Fruit fly (Drosophila melanogaster) whole organism, embryonic: ENCODE data around the gene Vsx1.

Experiments
- B-H2 ChIP-seq: fragments of 200-800 bp; sonication (Bioruptor generic); optimal IDR thresholded peaks from 2 replicates; lab custom pipeline; 2018; ENCODE audit warnings: missing biosample characterization, mild to moderate bottlenecking, missing genetic modification characterization
- Bteb2 ChIP-seq: fragments of 200-800 bp; sonication (Bioruptor generic); optimal IDR thresholded peaks from 2 replicates; lab custom pipeline; 2016; ENCODE audit warnings: missing biosample characterization, missing genetic modification characterization
- CG10462 ChIP-seq: fragments of 200-800 bp; sonication (Bioruptor generic); optimal IDR thresholded peaks from 2 replicates; lab custom pipeline; 2016; ENCODE audit warnings: missing biosample characterization, missing genetic modification characterization
- CG10979 ChIP-seq: fragments of 200-800 bp; sonication (Bioruptor generic); optimal IDR thresholded peaks from 2 replicates; lab custom pipeline; 2018; ENCODE audit warnings: missing biosample characterization, mild to moderate bottlenecking, missing genetic modification characterization, moderate library complexity
- CG12299 ChIP-seq: fragments of 200-800 bp; sonication (Bioruptor generic); optimal IDR thresholded peaks from 2 replicates; lab custom pipeline; 2018; ENCODE audit warnings: missing biosample characterization, mild to moderate bottlenecking, missing genetic modification characterization
- CG17385 ChIP-seq: fragments of 200-800 bp; sonication (Bioruptor generic); optimal IDR thresholded peaks from 3 replicates; lab custom pipeline; 2018; ENCODE audit warnings: missing biosample characterization, mild to moderate bottlenecking, missing genetic modification characterization
- CG17802 ChIP-seq: fragments of 200-800 bp; sonication (Bioruptor generic); optimal IDR thresholded peaks from 2 replicates; lab custom pipeline; 2018; ENCODE audit warnings: missing biosample characterization, mild to moderate bottlenecking, missing genetic modification characterization, moderate library complexity
- CG18476 ChIP-seq: fragments of 200-800 bp; sonication (Bioruptor generic); optimal IDR thresholded peaks from 2 replicates; lab custom pipeline; 2016; ENCODE audit warnings: missing biosample characterization, mild to moderate bottlenecking, missing genetic modification characterization
- CG18599 ChIP-seq: fragments of 200-800 bp; sonication (Bioruptor generic); optimal IDR thresholded peaks from 3 replicates; lab custom pipeline; 2017; ENCODE audit warnings: missing biosample characterization, missing genetic modification characterization, mild to moderate bottlenecking, moderate library complexity, missing genetic modification reagents
- CG2875 ChIP-seq: fragments of 200-800 bp; sonication (Bioruptor generic); optimal IDR thresholded peaks from 2 replicates; lab custom pipeline; 2017; ENCODE audit warnings: missing biosample characterization, mild to moderate bottlenecking, missing genetic modification characterization, missing genetic modification reagents
- CG33557 ChIP-seq: fragments of 200-800 bp; sonication (Bioruptor generic); optimal IDR thresholded peaks from 2 replicates; lab custom pipeline; 2019; ENCODE audit warnings: missing biosample characterization, mild to moderate bottlenecking, missing genetic modification characterization, moderate library complexity
- CG3407 ChIP-seq: fragments of 200-800 bp; sonication (Bioruptor generic); optimal IDR thresholded peaks from 2 replicates; lab custom pipeline; 2018; ENCODE audit warnings: missing biosample characterization, mild to moderate bottlenecking, missing genetic modification characterization
- CG4820 ChIP-seq: fragments of 200-800 bp; sonication (Bioruptor generic); optimal IDR thresholded peaks from 3 replicates; lab custom pipeline; 2016; ENCODE audit warnings: missing biosample characterization, missing genetic modification characterization
- CG9609 ChIP-seq: fragments of 200-800 bp; sonication (Bioruptor generic); optimal IDR thresholded peaks from 3 replicates; lab custom pipeline; 2016; ENCODE audit warnings: missing biosample characterization, missing genetic modification characterization
- CHES-1-like ChIP-seq: fragments of 200-800 bp; sonication (Bioruptor generic); optimal IDR thresholded peaks from 2 replicates; lab custom pipeline; 2016; ENCODE audit warnings: missing biosample characterization, missing genetic modification characterization
- Dip3 ChIP-seq: fragments of 200-800 bp; sonication (Bioruptor generic); optimal IDR thresholded peaks from 3 replicates; lab custom pipeline; 2016; ENCODE audit warnings: missing biosample characterization, missing genetic modification characterization
- Ets65A ChIP-seq: fragments of 200-800 bp; sonication (Bioruptor generic); peaks from one replicate; lab custom pipeline; 2016; ENCODE audit warnings: missing biosample characterization, missing genetic modification characterization
- Ets97D ChIP-seq: fragments of 200-800 bp; sonication (Bioruptor generic); optimal IDR thresholded peaks from 3 replicates; lab custom pipeline; 2016; ENCODE audit warnings: missing biosample characterization, missing genetic modification characterization
- Hmx ChIP-seq: fragments of 200-800 bp; sonication (Bioruptor generic); optimal IDR thresholded peaks from 2 replicates; lab custom pipeline; 2016; ENCODE audit warnings: missing biosample characterization, missing genetic modification characterization
- Hr39 ChIP-seq: fragments of >200 bp; optimal IDR thresholded peaks from 2 replicates; lab custom pipeline; 2017
- Hr51 ChIP-seq, 2 experiments: fragments of 200-800 bp; sonication (Bioruptor generic); optimal IDR thresholded peaks; 2 replicates in 1 of 2; 3 replicates in 1 of 2; lab custom pipeline; 2016 to 2018; ENCODE audit warnings: missing biosample characterization in 2 of 2, missing genetic modification characterization in 2 of 2, mild to moderate bottlenecking in 1 of 2, moderate library complexity in 1 of 2
- Med ChIP-seq: fragments of 200-800 bp; sonication (Bioruptor generic); peaks from one replicate; lab custom pipeline; 2016; ENCODE audit warnings: missing biosample characterization, missing genetic modification characterization, mild to moderate bottlenecking, inconsistent platforms, moderate library complexity
- Mrtf ChIP-seq: fragments of 200-800 bp; sonication (Bioruptor generic); IDR thresholded peaks from 3 replicates; pipeline ENCODE4 v1.3.6; 2022; ENCODE audit warnings: missing biosample characterization, missing genetic modification characterization
- NC2β ChIP-seq: fragments of 200-800 bp; sonication (Bioruptor generic); optimal IDR thresholded peaks from 2 replicates; lab custom pipeline; 2016; ENCODE audit warnings: missing biosample characterization, missing genetic modification characterization
- Nf-YB ChIP-seq: fragments of 200-800 bp; sonication (Bioruptor generic); optimal IDR thresholded peaks from 3 replicates; lab custom pipeline; 2019; ENCODE audit warnings: missing biosample characterization, mild to moderate bottlenecking, missing genetic modification characterization, moderate library complexity
- Oaz ChIP-seq: fragments of 200-800 bp; sonication (Bioruptor generic); IDR thresholded peaks from 2 replicates; pipeline ENCODE4 v1.3.6; 2022; ENCODE audit warnings: missing biosample characterization, missing genetic modification characterization
- Optix ChIP-seq: fragments of 200-800 bp; sonication (Bioruptor generic); IDR thresholded peaks from 3 replicates; pipeline ENCODE4 v1.3.6; 2022; ENCODE audit warnings: missing biosample characterization, missing genetic modification characterization
- Pdp1 ChIP-seq, 2 experiments: fragments of 200-800 bp; sonication (Bioruptor generic); optimal IDR thresholded peaks; 3 replicates each; lab custom pipeline; 2016; ENCODE audit warnings: missing biosample characterization in 2 of 2, missing genetic modification characterization in 2 of 2, mild to moderate bottlenecking in 1 of 2, moderate library complexity in 1 of 2
- Poxn ChIP-seq: fragments of 200-800 bp; sonication (Bioruptor generic); IDR thresholded peaks from 2 replicates; pipeline ENCODE4 v1.3.6; 2022; ENCODE audit warnings: missing biosample characterization, missing genetic modification characterization
- YL-1 ChIP-seq: fragments of 200-800 bp; sonication (Bioruptor generic); optimal IDR thresholded peaks from 3 replicates; lab custom pipeline; 2017; ENCODE audit warnings: missing biosample characterization, mild to moderate bottlenecking, missing genetic modification characterization
- ab ChIP-seq: fragments of 200-800 bp; sonication (Bioruptor generic); optimal IDR thresholded peaks from 2 replicates; lab custom pipeline; 2016; ENCODE audit warnings: missing biosample characterization, missing genetic modification characterization
- bcd ChIP-seq: fragments of 200-800 bp; sonication (Bioruptor generic); optimal IDR thresholded peaks from 2 replicates; lab custom pipeline; 2017; ENCODE audit warnings: missing biosample characterization, mild to moderate bottlenecking, missing genetic modification characterization
- br ChIP-seq: fragments of >200 bp; optimal IDR thresholded peaks from 2 replicates; lab custom pipeline; 2017
- cas ChIP-seq: fragments of 200-800 bp; sonication (Bioruptor generic); IDR thresholded peaks from 2 replicates; pipeline ENCODE4 v1.3.6; 2022; ENCODE audit warnings: missing biosample characterization, missing genetic modification characterization
- chm ChIP-seq: fragments of 200-800 bp; sonication (Bioruptor generic); IDR thresholded peaks from 2 replicates; pipeline ENCODE4 v1.3.6; 2022; ENCODE audit warnings: missing biosample characterization, missing genetic modification characterization
- chn ChIP-seq: fragments of 200-800 bp; sonication (Bioruptor generic); optimal IDR thresholded peaks from 2 replicates; lab custom pipeline; 2016; ENCODE audit warnings: missing biosample characterization, missing genetic modification characterization
- ci ChIP-seq: fragments of 200-800 bp; sonication (Bioruptor generic); IDR thresholded peaks from 3 replicates; pipeline ENCODE4 v1.3.6; 2022; ENCODE audit warnings: missing biosample characterization, missing genetic modification characterization
- crc ChIP-seq: fragments of 200-800 bp; sonication (Bioruptor generic); optimal IDR thresholded peaks from 2 replicates; lab custom pipeline; 2016; ENCODE audit warnings: missing biosample characterization, missing genetic modification characterization
- dati ChIP-seq: fragments of 200-800 bp; sonication (Bioruptor generic); IDR thresholded peaks from 2 replicates; pipeline ENCODE4 v1.3.6; 2022; ENCODE audit warnings: missing biosample characterization, missing genetic modification characterization
- ewg ChIP-seq: fragments of 200-800 bp; sonication (Bioruptor generic); optimal IDR thresholded peaks from 3 replicates; lab custom pipeline; 2017; ENCODE audit warnings: mild to moderate bottlenecking, missing biosample characterization, missing genetic modification reagents, missing genetic modification characterization
- fd96Cb ChIP-seq: fragments of 200-800 bp; sonication (Bioruptor generic); optimal IDR thresholded peaks from 2 replicates; lab custom pipeline; 2018; ENCODE audit warnings: missing biosample characterization, mild to moderate bottlenecking, missing genetic modification characterization, moderate library complexity
- lbe ChIP-seq: fragments of 200-800 bp; sonication (Bioruptor generic); optimal IDR thresholded peaks from 2 replicates; lab custom pipeline; 2016; ENCODE audit warnings: missing biosample characterization, mild to moderate bottlenecking, missing genetic modification characterization
- maf-S ChIP-seq: fragments of 200-800 bp; sonication (Bioruptor generic); optimal IDR thresholded peaks from 2 replicates; lab custom pipeline; 2016; ENCODE audit warnings: missing biosample characterization, missing genetic modification characterization
- pzg ChIP-seq: fragments of 200-800 bp; sonication (Bioruptor generic); optimal IDR thresholded peaks from 3 replicates; lab custom pipeline; 2018; ENCODE audit warnings: missing biosample characterization, mild to moderate bottlenecking, missing genetic modification characterization, moderate library complexity
- slbo ChIP-seq: fragments of 200-800 bp; sonication (Bioruptor generic); IDR thresholded peaks from 2 replicates; pipeline ENCODE4 v1.3.6; 2022; ENCODE audit warnings: missing biosample characterization, missing genetic modification characterization
- slou ChIP-seq: fragments of 200-800 bp; sonication (Bioruptor generic); optimal IDR thresholded peaks from 3 replicates; lab custom pipeline; 2016; ENCODE audit warnings: missing biosample characterization, missing genetic modification characterization
- tin ChIP-seq: fragments of 200-800 bp; sonication (Bioruptor generic); optimal IDR thresholded peaks from 3 replicates; lab custom pipeline; 2016; ENCODE audit warnings: missing biosample characterization, missing genetic modification characterization
- vnd ChIP-seq: fragments of 200-800 bp; sonication (Bioruptor generic); IDR thresholded peaks from 3 replicates; pipeline ENCODE4 v1.3.6; 2022; ENCODE audit warnings: missing biosample characterization, missing genetic modification characterization; ENCODE audit not compliant: partially characterized antibody
- wor ChIP-seq: fragments of 200-800 bp; sonication (Bioruptor generic); IDR thresholded peaks from 2 replicates; pipeline ENCODE4 v1.3.6; 2022; ENCODE audit warnings: missing biosample characterization, missing genetic modification characterization
- yki ChIP-seq: fragments of >200 bp; optimal IDR thresholded peaks from 3 replicates; lab custom pipeline; 2018
- zfh2 ChIP-seq: fragments of 200-800 bp; sonication (Bioruptor generic); optimal IDR thresholded peaks from 2 replicates; lab custom pipeline; 2016; ENCODE audit warnings: missing biosample characterization, missing genetic modification characterization

The Vsx1 gene

dm6 chrX:5648437-5648959 is 54.4 kb downstream of the Vsx1 start, which contains the start of gene OtopLa (continued):
- TF ChIP-seq crc (GFP tag; lab: Kevin White, UChicago) (peak; percentile 72), Ets65A (GFP tag; lab: Kevin White, UChicago) (peak; percentile 97), Mrtf (GFP tag; lab: Robert Waterston, UW) (peak; percentile 73), B-H2 (GFP tag; lab: Kevin White, UChicago) (no peak), YL-1 (GFP tag; lab: Kevin White, UChicago) (peak; percentile 7), pzg (GFP tag; lab: Kevin White, UChicago) (no peak), slou (GFP tag; lab: Kevin White, UChicago) (peak; percentile 73), CG33557 (GFP tag; lab: Kevin White, UChicago) (peak; percentile 42), slbo (GFP tag; lab: Robert Waterston, UW) (peak; percentile 86), maf-S (GFP tag; lab: Kevin White, UChicago) (peak; percentile 56), ci (GFP tag; lab: Robert Waterston, UW) (peak; percentile 96), Nf-YB (GFP tag; lab: Kevin White, UChicago) (peak; percentile 56), Dip3 (GFP tag; lab: Kevin White, UChicago) (peak; percentile 35), Bteb2 (GFP tag; lab: Kevin White, UChicago) (peak; percentile 57), CHES-1-like (peak; percentile 60), CG17802 (tag; lab: Kevin White, UChicago) (peak; percentile 73), Pdp1 (GFP tag; optimal IDR thresholded peaks at IDR 0.05; lab: Kevin White, UChicago) (peak; percentile 86 to 87), ewg (GFP tag; lab: Kevin White, UChicago) (peak; percentile 74), dati (GFP tag; lab: Robert Waterston, UW) (peak; percentile 52), zfh2 (GFP tag; lab: Kevin White, UChicago) (peak; percentile 26), tin (GFP tag; lab: Kevin White, UChicago) (peak; percentile 84), wor (peak; percentile 78), vnd (GFP tag; lab: Robert Waterston, UW) (no peak), CG3407 (peak; percentile 80), CG4820 (GFP tag; lab: Kevin White, UChicago) (peak; percentile 85), CG18599 (GFP tag; lab: Kevin White, UChicago) (peak; percentile 90), Optix (GFP tag; lab: Robert Waterston, UW) (peak; percentile 79), Ets97D (GFP tag; lab: Kevin White, UChicago) (peak; percentile 56), Hr39 (lab: Kevin White, UChicago) (no peak), NC2β (GFP tag; lab: Kevin White, UChicago) (peak; percentile 78), chn (GFP tag; lab: Kevin White, UChicago) (peak; percentile 70), Med (GFP tag; lab: Kevin White, UChicago) (peak; percentile 97), CG9609 (GFP tag; lab: Kevin White, UChicago) (peak; percentile 71), CG17385 (GFP tag; lab: Kevin White, UChicago) (peak; percentile 79), CG10979 (tag; lab: Kevin White, UChicago) (peak; percentile 88), ab (GFP tag; lab: Kevin White, UChicago) (peak; percentile 31), chm (GFP tag; lab: Robert Waterston, UW) (peak; percentile 86), Poxn (GFP tag; lab: Robert Waterston, UW) (0 out of 2 replicates have a peak, but pooled peaks have one; percentile 15), CG2875 (peak; percentile 84), yki (lab: Kevin White, UChicago) (no peak), Hr51 (GFP tag; optimal IDR thresholded peaks at IDR 0.05; lab: Kevin White, UChicago) (peak; percentile 58 to 82), CG12299 (tag; lab: Kevin White, UChicago) (peak; percentile 71), CG10462 (GFP tag; lab: Kevin White, UChicago) (peak; percentile 63), Oaz (GFP tag; lab: Robert Waterston, UW) (peak; percentile 69), Hmx (GFP tag; lab: Kevin White, UChicago) (peak; percentile 58), bcd (GFP tag; lab: Kevin White, UChicago) (peak; percentile 76), CG18476 (peak; percentile 68), lbe (GFP tag; lab: Kevin White, UChicago) (peak; percentile 18), cas (GFP tag; lab: Robert Waterston, UW) (0 out of 2 replicates have a peak, but pooled peaks have one; percentile 49), br (lab: Kevin White, UChicago) (no peak), fd96Cb (tag; lab: Kevin White, UChicago) (peak; percentile 79)
